Worm (Caenorhabditis elegans) whole organism, L1 larva: Measurements from ENCODE around the gene F08G5.3.

Experiments used
- C04F5.9 ChIP-seq: sonication (generic microtip); optimal IDR thresholded peaks from 2 replicates; lab custom pipeline; 2016; ENCODE audit warnings: missing genetic modification characterization, missing compliant biosample characterization
- C16A3.4 ChIP-seq: fragments of 150-350 bp; optimal IDR thresholded peaks from 2 replicates; lab custom pipeline; 2014; ENCODE audit warnings: missing biosample characterization, missing genetic modification characterization
- C34B4.2 ChIP-seq: sonication (generic microtip); optimal IDR thresholded peaks from 2 replicates; lab custom pipeline; 2017; ENCODE audit warnings: mild to moderate bottlenecking, missing genetic modification characterization, missing compliant biosample characterization
- Y116A8C.19 ChIP-seq: sonication (generic microtip); optimal IDR thresholded peaks from 2 replicates; lab custom pipeline; 2016; ENCODE audit warnings: missing compliant biosample characterization, missing genetic modification characterization, borderline replicate concordance
- aha-1 ChIP-seq: fragments of 150-350 bp; optimal IDR thresholded peaks from 2 replicates; lab custom pipeline; 2014; ENCODE audit warnings: missing biosample characterization, missing genetic modification characterization
- alr-1 ChIP-seq: fragments of 200-800 bp; sonication (Bioruptor generic); optimal IDR thresholded peaks from 2 replicates; lab custom pipeline; 2018; ENCODE audit warnings: borderline replicate concordance, mild to moderate bottlenecking, missing genetic modification characterization, missing compliant biosample characterization
- ama-1 ChIP-seq: fragments of 150-350 bp; optimal IDR thresholded peaks from 2 replicates; lab custom pipeline; 2014
- ceh-63 ChIP-seq: fragments of 200-800 bp; sonication (Bioruptor generic); optimal IDR thresholded peaks from 2 replicates; lab custom pipeline; 2018; ENCODE audit warnings: mild to moderate bottlenecking, missing genetic modification characterization, missing compliant biosample characterization
- ceh-88 ChIP-seq: fragments of 200-800 bp; sonication (Bioruptor generic); IDR thresholded peaks from 2 replicates; pipeline ENCODE4 v1.3.6; 2022; ENCODE audit warnings: missing genetic modification characterization, missing compliant biosample characterization
- ces-1 ChIP-seq: fragments of 150-350 bp; optimal IDR thresholded peaks from 2 replicates; lab custom pipeline; 2014; ENCODE audit warnings: missing biosample characterization, missing genetic modification reagents, missing genetic modification characterization
- dpl-1 ChIP-seq, 3 experiments: fragments of 150-350 bp in 2 of 3; sonication (generic microtip) in 1 of 3; optimal IDR thresholded peaks; 2 replicates each; lab custom pipeline; 2014 to 2017; ENCODE audit warnings: missing biosample characterization in 3 of 3, missing genetic modification characterization in 3 of 3, missing genetic modification reagents in 3 of 3
- dsc-1 ChIP-seq: sonication (generic microtip); optimal IDR thresholded peaks from 2 replicates; lab custom pipeline; 2016; ENCODE audit warnings: mild to moderate bottlenecking, missing genetic modification characterization, missing compliant biosample characterization
- efl-1 ChIP-seq, 4 experiments: fragments of 150-350 bp; optimal IDR thresholded peaks in 3 of 4; peaks in 1 of 4; 1 replicate in 1 of 4; 2 replicates in 3 of 4; lab custom pipeline; 2014; ENCODE audit warnings: missing biosample characterization in 2 of 4, missing genetic modification characterization in 2 of 4, missing genetic modification reagents in 2 of 4
- efl-3 ChIP-seq: fragments of 200-800 bp; sonication (Bioruptor generic); optimal IDR thresholded peaks from 2 replicates; lab custom pipeline; 2018; ENCODE audit warnings: mild to moderate bottlenecking, missing genetic modification characterization, missing compliant biosample characterization
- egl-13 ChIP-seq: sonication (generic microtip); optimal IDR thresholded peaks from 2 replicates; lab custom pipeline; 2016; ENCODE audit warnings: missing genotype, missing genetic modification reagents, missing genetic modification characterization, missing compliant biosample characterization
- egl-27 ChIP-seq, 2 experiments: fragments of 150-350 bp in 1 of 2; sonication (generic microtip); optimal IDR thresholded peaks; 3 replicates each; lab custom pipeline; 2017 to 2018; ENCODE audit warnings: missing biosample characterization in 2 of 2, missing genetic modification characterization in 2 of 2, missing genetic modification reagents in 2 of 2
- elt-2 ChIP-seq: sonication (generic microtip); optimal IDR thresholded peaks from 2 replicates; lab custom pipeline; 2016; ENCODE audit warnings: missing genetic modification characterization, mild to moderate bottlenecking, inconsistent platforms, missing compliant biosample characterization, missing genetic modification reagents
- elt-3 ChIP-seq, 6 experiments: fragments of 150-350 bp in 1 of 6; sonication (generic microtip); optimal IDR thresholded peaks; 2 replicates each; lab custom pipeline; 2017 to 2018; ENCODE audit warnings: missing biosample characterization in 6 of 6, missing genetic modification characterization in 6 of 6, inconsistent platforms in 1 of 6
- fkh-4 ChIP-seq: sonication (generic microtip); optimal IDR thresholded peaks from 2 replicates; lab custom pipeline; 2016; ENCODE audit warnings: missing compliant biosample characterization, missing genetic modification characterization, borderline replicate concordance
- fkh-8 ChIP-seq: sonication (generic microtip); optimal IDR thresholded peaks from 2 replicates; lab custom pipeline; 2016; ENCODE audit warnings: mild to moderate bottlenecking, missing genetic modification characterization, missing compliant biosample characterization
- fos-1 ChIP-seq: fragments of 150-350 bp; optimal IDR thresholded peaks from 2 replicates; lab custom pipeline; 2014; ENCODE audit warnings: missing biosample characterization, missing genetic modification characterization
- grh-1 ChIP-seq: fragments of 200-800 bp; sonication (Bioruptor generic); IDR thresholded peaks from 2 replicates; pipeline ENCODE4 v1.3.6; 2022; ENCODE audit warnings: missing genetic modification reagents, missing genetic modification characterization, missing compliant biosample characterization
- hlh-4 ChIP-seq: sonication (generic microtip); optimal IDR thresholded peaks from 2 replicates; lab custom pipeline; 2016; ENCODE audit warnings: mild to moderate bottlenecking, missing genetic modification characterization, missing compliant biosample characterization
- hpl-2 ChIP-seq: fragments of 150-350 bp; optimal IDR thresholded peaks from 2 replicates; lab custom pipeline; 2014; ENCODE audit warnings: missing biosample characterization, missing genetic modification reagents, missing genetic modification characterization
- isw-1 ChIP-seq: fragments of 200-800 bp; sonication (Bioruptor generic); IDR thresholded peaks from 2 replicates; pipeline ENCODE4 v1.3.6; 2022; ENCODE audit warnings: missing genetic modification characterization, missing compliant biosample characterization
- jun-1 ChIP-seq: fragments of 150-350 bp; optimal IDR thresholded peaks from 2 replicates; lab custom pipeline; 2014; ENCODE audit warnings: missing biosample characterization, missing genetic modification reagents, missing genetic modification characterization
- lin-15B ChIP-seq: fragments of 150-350 bp; sonication (generic microtip); optimal IDR thresholded peaks from 3 replicates; lab custom pipeline; 2014; ENCODE audit warnings: missing biosample characterization, missing genetic modification characterization
- lin-35 ChIP-seq, 2 experiments: fragments of 150-350 bp; optimal IDR thresholded peaks; 2 replicates each; lab custom pipeline; 2014; ENCODE audit warnings: missing biosample characterization in 2 of 2, missing genetic modification characterization in 2 of 2, missing genetic modification reagents in 2 of 2
- lin-39 ChIP-seq: fragments of 150-350 bp; optimal IDR thresholded peaks from 2 replicates; lab custom pipeline; 2014; ENCODE audit warnings: missing biosample characterization, missing genetic modification reagents, missing genetic modification characterization
- lir-3 ChIP-seq: sonication (generic microtip); optimal IDR thresholded peaks from 2 replicates; lab custom pipeline; 2016; ENCODE audit warnings: mild to moderate bottlenecking, missing genetic modification characterization, moderate library complexity, missing compliant biosample characterization; ENCODE audit not compliant: poor library complexity
- mab-9 ChIP-seq: fragments of 200-800 bp; sonication (Bioruptor generic); IDR thresholded peaks from 2 replicates; pipeline ENCODE4 v1.3.6; 2022; ENCODE audit warnings: missing genetic modification reagents, missing genetic modification characterization, missing compliant biosample characterization
- nhr-11 ChIP-seq: fragments of 150-350 bp; optimal IDR thresholded peaks from 2 replicates; lab custom pipeline; 2014; ENCODE audit warnings: missing biosample characterization, missing genetic modification characterization
- nhr-20 ChIP-seq: sonication (generic microtip); optimal IDR thresholded peaks from 2 replicates; lab custom pipeline; 2016; ENCODE audit warnings: mild to moderate bottlenecking, missing genetic modification characterization, missing compliant biosample characterization
- nhr-237 ChIP-seq: fragments of 150-350 bp; optimal IDR thresholded peaks from 2 replicates; lab custom pipeline; 2014; ENCODE audit warnings: missing biosample characterization, missing genetic modification characterization
- nhr-28 ChIP-seq: fragments of 150-350 bp; optimal IDR thresholded peaks from 2 replicates; lab custom pipeline; 2014; ENCODE audit warnings: missing biosample characterization, missing genetic modification characterization
- nhr-76 ChIP-seq: sonication (generic microtip); optimal IDR thresholded peaks from 2 replicates; lab custom pipeline; 2017; ENCODE audit warnings: missing biosample characterization, missing genetic modification characterization
- nhr-84 ChIP-seq: sonication (generic microtip); optimal IDR thresholded peaks from 2 replicates; lab custom pipeline; 2017; ENCODE audit warnings: missing biosample characterization, missing genetic modification characterization
- nhr-85 ChIP-seq: sonication (generic microtip); peaks from one replicate; lab custom pipeline; 2016; ENCODE audit warnings: missing genetic modification characterization, inconsistent platforms, missing compliant biosample characterization
- pag-3 ChIP-seq: sonication (generic microtip); optimal IDR thresholded peaks from 2 replicates; lab custom pipeline; 2017; ENCODE audit warnings: missing genetic modification characterization, mild to moderate bottlenecking, missing compliant biosample characterization, antibody characterized with exemption, borderline replicate concordance; ENCODE audit not compliant: insufficient read depth
- pax-3 ChIP-seq: fragments of 200-800 bp; sonication (Bioruptor generic); optimal IDR thresholded peaks from 2 replicates; lab custom pipeline; 2018; ENCODE audit warnings: mild to moderate bottlenecking, missing genetic modification characterization, moderate library complexity, missing compliant biosample characterization
- snu-23 ChIP-seq: sonication (generic microtip); optimal IDR thresholded peaks from 2 replicates; lab custom pipeline; 2016; ENCODE audit warnings: missing genetic modification characterization, missing compliant biosample characterization
- sox-4 ChIP-seq: sonication (generic microtip); optimal IDR thresholded peaks from 2 replicates; lab custom pipeline; 2016; ENCODE audit warnings: missing genetic modification characterization, missing compliant biosample characterization
- sup-37 ChIP-seq: fragments of 200-800 bp; sonication (Bioruptor generic); optimal IDR thresholded peaks from 2 replicates; lab custom pipeline; 2018; ENCODE audit warnings: mild to moderate bottlenecking, missing genetic modification characterization, missing compliant biosample characterization
- swsn-7 ChIP-seq: sonication (generic microtip); optimal IDR thresholded peaks from 2 replicates; lab custom pipeline; 2016; ENCODE audit warnings: missing genetic modification characterization, missing compliant biosample characterization
- tlp-1 ChIP-seq: fragments of 150-350 bp; optimal IDR thresholded peaks from 2 replicates; lab custom pipeline; 2014; ENCODE audit warnings: missing biosample characterization, missing genetic modification characterization
- unc-130 ChIP-seq: fragments of 150-350 bp; optimal IDR thresholded peaks from 2 replicates; lab custom pipeline; 2017; ENCODE audit warnings: missing biosample characterization, missing genetic modification characterization, inconsistent platforms
- unc-62 ChIP-seq: fragments of 150-350 bp; optimal IDR thresholded peaks from 2 replicates; lab custom pipeline; 2014; ENCODE audit warnings: missing biosample characterization, missing genetic modification reagents, missing genetic modification characterization
- unc-86 ChIP-seq: sonication (generic microtip); optimal IDR thresholded peaks from 2 replicates; lab custom pipeline; 2016; ENCODE audit warnings: missing genetic modification characterization, missing compliant biosample characterization
- unc-98 ChIP-seq: fragments of 200-800 bp; sonication (Bioruptor generic); IDR thresholded peaks from 2 replicates; pipeline ENCODE4 v1.3.6; 2022; ENCODE audit warnings: missing genetic modification characterization, missing compliant biosample characterization
- xbp-1 ChIP-seq: sonication (generic microtip); optimal IDR thresholded peaks from 2 replicates; lab custom pipeline; 2016; ENCODE audit warnings: missing genetic modification characterization, missing compliant biosample characterization
- zag-1 ChIP-seq: fragments of 150-350 bp; optimal IDR thresholded peaks from 2 replicates; lab custom pipeline; 2014; ENCODE audit warnings: missing biosample characterization, missing genetic modification characterization
- ztf-11 ChIP-seq, 2 experiments: sonication (generic microtip); optimal IDR thresholded peaks; 2 replicates each; lab custom pipeline; 2016 to 2017; ENCODE audit warnings: missing genetic modification characterization in 2 of 2, missing biosample characterization in 1 of 2, missing compliant biosample characterization in 1 of 2
- ztf-4 ChIP-seq: fragments of 150-350 bp; optimal IDR thresholded peaks from 2 replicates; lab custom pipeline; 2014; ENCODE audit warnings: missing biosample characterization, missing genetic modification characterization

F08G5.3 gene

ce11 chrIV:12404137-12404536 lies 13.2 kb downstream of the F08G5.3 start, which contains the start of gene gex-3 (continued):
- no peak for TF ChIP-seq C04F5.9
- peak; percentile 26 for TF ChIP-seq ztf-4 (tag; lab: Kevin White, UChicago)
- TF ChIP-seq unc-86 (tag; lab: Kevin White, UChicago): peak; percentile 67
- no peak for TF ChIP-seq hpl-2 (GFP tag; lab: Kevin White, UChicago)
- TF ChIP-seq nhr-84 (tag; lab: Kevin White, UChicago): no peak
- TF ChIP-seq aha-1 (tag; lab: Kevin White, UChicago): no peak
- no peak for TF ChIP-seq tlp-1 (tag; lab: Kevin White, UChicago)
- no peak for TF ChIP-seq pag-3 (tag; lab: Kevin White, UChicago)
- no peak for TF ChIP-seq egl-13 (tag; lab: Kevin White, UChicago)
- TF ChIP-seq C16A3.4 (tag; lab: Kevin White, UChicago): peak; percentile 96
- TF ChIP-seq ceh-63: no peak
- no peak for TF ChIP-seq hlh-4
- no peak for TF ChIP-seq efl-3 (GFP tag; lab: Kevin White, UChicago)
- TF ChIP-seq fkh-4 (tag; lab: Kevin White, UChicago): no peak
- peak; percentile 93 to 96 (median 96) for TF ChIP-seq dpl-1 (GFP tag; optimal IDR thresholded peaks at IDR 0.05; lab: Kevin White, UChicago)
- TF ChIP-seq mab-9: no peak
- TF ChIP-seq elt-3 (tag; optimal IDR thresholded peaks at IDR 0.05; lab: Kevin White, UChicago): peak in 2 of 6 experiments; percentile 5 to 48
- no peak for TF ChIP-seq unc-98 (GFP tag; lab: Robert Waterston, UW)
- TF ChIP-seq pax-3 (tag; lab: Kevin White, UChicago): peak; percentile 28
- no peak for TF ChIP-seq alr-1 (tag; lab: Kevin White, UChicago)
- TF ChIP-seq dsc-1 (tag; lab: Kevin White, UChicago): peak; percentile 63
- peak; percentile 86 for TF ChIP-seq nhr-85
- peak; percentile 77 for TF ChIP-seq nhr-20 (tag; lab: Kevin White, UChicago)
- TF ChIP-seq lin-39 (tag; lab: Kevin White, UChicago): peak; percentile 33
- no peak for TF ChIP-seq ama-1 (lab: Kevin White, UChicago)
- no peak for TF ChIP-seq nhr-76 (tag; lab: Kevin White, UChicago)
- TF ChIP-seq grh-1: peak; percentile 64
- peak; percentile 75 for TF ChIP-seq jun-1 (tag; lab: Kevin White, UChicago)
- peak; percentile 96 for TF ChIP-seq lin-15B
- peak; percentile 90 to 97 for TF ChIP-seq efl-1 (optimal IDR thresholded peaks at IDR 0.05; lab: Kevin White, UChicago)
- peak; percentile 95 to 100 for TF ChIP-seq efl-1 (GFP tag; optimal IDR thresholded peaks at IDR 0.05 in 1 of 2; lab: Kevin White, UChicago)
- TF ChIP-seq ztf-11 (tag; optimal IDR thresholded peaks at IDR 0.05; lab: Kevin White, UChicago): peak in 1 of 2 experiments; percentile 59
- no peak for TF ChIP-seq Y116A8C.19 (tag; lab: Kevin White, UChicago)
- peak; percentile 84 for TF ChIP-seq unc-130
- TF ChIP-seq nhr-237 (tag; lab: Kevin White, UChicago): peak; percentile 16
- TF ChIP-seq lin-35 (GFP tag; optimal IDR thresholded peaks at IDR 0.05; lab: Kevin White, UChicago): peak; percentile 96 to 99
- peak; percentile 80 for TF ChIP-seq isw-1 (GFP tag; lab: Robert Waterston, UW)
- TF ChIP-seq ceh-88 (GFP tag; lab: Robert Waterston, UW): no peak
- peak; percentile 31 for TF ChIP-seq lir-3 (tag; lab: Kevin White, UChicago)
- TF ChIP-seq elt-2 (tag; lab: Kevin White, UChicago): peak; percentile 19
- no peak for TF ChIP-seq egl-27 (tag; optimal IDR thresholded peaks at IDR 0.05; lab: Kevin White, UChicago)
- no peak for TF ChIP-seq sox-4
- no peak for TF ChIP-seq nhr-28
- no peak for TF ChIP-seq C34B4.2 (tag; lab: Kevin White, UChicago)
- no peak for TF ChIP-seq sup-37 (GFP tag; lab: Kevin White, UChicago)
- TF ChIP-seq snu-23 (GFP tag; lab: Kevin White, UChicago): peak; percentile 88
- TF ChIP-seq fos-1: peak; percentile 79
- TF ChIP-seq nhr-11 (tag; lab: Kevin White, UChicago): no peak
- peak; percentile 89 for TF ChIP-seq ces-1 (GFP tag; lab: Kevin White, UChicago)
- peak; percentile 19 for TF ChIP-seq zag-1 (tag; lab: Kevin White, UChicago)
- peak; percentile 75 for TF ChIP-seq swsn-7 (tag; lab: Kevin White, UChicago)
- TF ChIP-seq fkh-8 (tag; lab: Kevin White, UChicago): peak; percentile 73
- TF ChIP-seq unc-62: no peak
- peak; percentile 81 for TF ChIP-seq xbp-1 (tag; lab: Kevin White, UChicago)
